Worm (Caenorhabditis elegans) whole organism, L2 larva: ENCODE results near the gene dmsr-7.

ENCODE experiments used
- C34F6.9 ChIP-seq: fragments of 150-350 bp; optimal IDR thresholded peaks from 2 replicates; lab custom pipeline; 2014; ENCODE audit warnings: missing biosample characterization, missing genetic modification characterization
- F13H6.1 ChIP-seq: sonication (generic microtip); optimal IDR thresholded peaks from 2 replicates; lab custom pipeline; 2016; ENCODE audit warnings: missing genetic modification characterization, missing compliant biosample characterization
- R02D3.7 ChIP-seq: fragments of 150-350 bp; optimal IDR thresholded peaks from 2 replicates; lab custom pipeline; 2014; ENCODE audit warnings: missing biosample characterization, missing genetic modification characterization
- Y55F3AM.14 ChIP-seq: fragments of 200-800 bp; sonication (Bioruptor generic); optimal IDR thresholded peaks from 2 replicates; lab custom pipeline; 2018; ENCODE audit warnings: mild to moderate bottlenecking, missing genetic modification characterization, missing compliant biosample characterization
- ZK546.5 ChIP-seq: sonication (generic microtip); optimal IDR thresholded peaks from 2 replicates; lab custom pipeline; 2017; ENCODE audit warnings: missing biosample characterization, missing genetic modification characterization
- alr-1 ChIP-seq: fragments of 150-350 bp; optimal IDR thresholded peaks from 2 replicates; lab custom pipeline; 2014; ENCODE audit warnings: missing biosample characterization, missing genetic modification characterization
- aly-2 ChIP-seq: fragments of 150-350 bp; optimal IDR thresholded peaks from 2 replicates; lab custom pipeline; 2014; ENCODE audit warnings: missing biosample characterization, missing genetic modification characterization
- ama-1 ChIP-seq: fragments of 150-350 bp; optimal IDR thresholded peaks from 2 replicates; lab custom pipeline; 2018; ENCODE audit warnings: inconsistent platforms
- ceh-16 ChIP-seq: fragments of 150-350 bp; optimal IDR thresholded peaks from 2 replicates; lab custom pipeline; 2014; ENCODE audit warnings: missing biosample characterization, missing genetic modification characterization
- ceh-82 ChIP-seq: fragments of 150-350 bp; optimal IDR thresholded peaks from 2 replicates; lab custom pipeline; 2014; ENCODE audit warnings: missing biosample characterization, missing genetic modification characterization
- crh-2 ChIP-seq: sonication (generic microtip); optimal IDR thresholded peaks from 2 replicates; lab custom pipeline; 2017; ENCODE audit warnings: missing biosample characterization, missing genetic modification characterization
- dmd-4 ChIP-seq: sonication (generic microtip); optimal IDR thresholded peaks from 2 replicates; lab custom pipeline; 2017; ENCODE audit warnings: missing biosample characterization, missing genetic modification characterization
- egl-27 ChIP-seq: sonication (generic microtip); optimal IDR thresholded peaks from 3 replicates; lab custom pipeline; 2017; ENCODE audit warnings: missing biosample characterization, missing genetic modification reagents, missing genetic modification characterization
- elt-1 ChIP-seq: fragments of 150-350 bp; optimal IDR thresholded peaks from 2 replicates; lab custom pipeline; 2014; ENCODE audit warnings: missing biosample characterization, missing genetic modification characterization
- elt-3 ChIP-seq: sonication (generic microtip); optimal IDR thresholded peaks from 2 replicates; lab custom pipeline; 2017; ENCODE audit warnings: missing biosample characterization, missing genetic modification characterization
- fos-1 ChIP-seq: fragments of 150-350 bp; optimal IDR thresholded peaks from 2 replicates; lab custom pipeline; 2014; ENCODE audit warnings: missing biosample characterization, missing genetic modification characterization
- gmeb-1 ChIP-seq: fragments of 150-350 bp; optimal IDR thresholded peaks from 2 replicates; lab custom pipeline; 2014; ENCODE audit warnings: missing biosample characterization, missing genetic modification characterization
- lin-11 ChIP-seq: fragments of 150-350 bp; sonication (generic microtip); optimal IDR thresholded peaks from 2 replicates; lab custom pipeline; 2014; ENCODE audit warnings: missing biosample characterization, missing genetic modification characterization, inconsistent platforms, mixed read lengths
- lin-13 ChIP-seq: fragments of 150-350 bp; optimal IDR thresholded peaks from 2 replicates; lab custom pipeline; 2014; ENCODE audit warnings: missing biosample characterization, missing genetic modification reagents, missing genetic modification characterization
- lin-39 ChIP-seq: fragments of 150-350 bp; optimal IDR thresholded peaks from 2 replicates; lab custom pipeline; 2014; ENCODE audit warnings: missing biosample characterization, missing genetic modification reagents, missing genetic modification characterization
- lsy-2 ChIP-seq, 2 experiments: fragments of 150-350 bp in 1 of 2; sonication (generic microtip) in 1 of 2; optimal IDR thresholded peaks; 2 replicates each; lab custom pipeline; 2014 to 2017; ENCODE audit warnings: missing biosample characterization in 2 of 2, missing genetic modification characterization in 2 of 2
- mab-5 ChIP-seq: fragments of 150-350 bp; optimal IDR thresholded peaks from 2 replicates; lab custom pipeline; 2014; ENCODE audit warnings: missing biosample characterization, missing genetic modification characterization
- nhr-10 ChIP-seq: sonication (generic microtip); optimal IDR thresholded peaks from 2 replicates; lab custom pipeline; 2017; ENCODE audit warnings: missing biosample characterization, missing genetic modification characterization
- nhr-12 ChIP-seq: fragments of 150-350 bp; optimal IDR thresholded peaks from 2 replicates; lab custom pipeline; 2014; ENCODE audit warnings: missing biosample characterization, missing genetic modification characterization
- nhr-129 ChIP-seq: fragments of 150-350 bp; optimal IDR thresholded peaks from 2 replicates; lab custom pipeline; 2014; ENCODE audit warnings: missing biosample characterization, missing genetic modification characterization
- nhr-21 ChIP-seq: fragments of 150-350 bp; optimal IDR thresholded peaks from 2 replicates; lab custom pipeline; 2014; ENCODE audit warnings: missing biosample characterization, missing genetic modification characterization
- nhr-23 ChIP-seq: fragments of 150-350 bp; optimal IDR thresholded peaks from 2 replicates; lab custom pipeline; 2014; ENCODE audit warnings: missing biosample characterization, missing genetic modification reagents, missing genetic modification characterization
- nhr-237 ChIP-seq: fragments of 150-350 bp; optimal IDR thresholded peaks from 2 replicates; lab custom pipeline; 2014; ENCODE audit warnings: missing biosample characterization, missing genetic modification characterization
- nhr-25 ChIP-seq: fragments of 150-350 bp; sonication (generic microtip); optimal IDR thresholded peaks from 3 replicates; lab custom pipeline; 2014; ENCODE audit warnings: missing biosample characterization, missing genetic modification characterization
- nhr-6 ChIP-seq: fragments of 150-350 bp; optimal IDR thresholded peaks from 2 replicates; lab custom pipeline; 2014; ENCODE audit warnings: missing biosample characterization, missing genetic modification characterization
- peb-1 ChIP-seq: fragments of 150-350 bp; optimal IDR thresholded peaks from 2 replicates; lab custom pipeline; 2014; ENCODE audit warnings: missing biosample characterization, missing genetic modification characterization
- sem-4 ChIP-seq: fragments of 150-350 bp; optimal IDR thresholded peaks from 2 replicates; lab custom pipeline; 2014; ENCODE audit warnings: missing biosample characterization, missing genetic modification reagents, missing genetic modification characterization
- skn-1 ChIP-seq: sonication (generic microtip); optimal IDR thresholded peaks from 2 replicates; lab custom pipeline; 2017; ENCODE audit warnings: missing biosample characterization, missing genetic modification characterization
- sma-3 ChIP-seq: sonication (generic microtip); optimal IDR thresholded peaks from 2 replicates; lab custom pipeline; 2016; ENCODE audit warnings: missing genetic modification reagents, missing genetic modification characterization, missing compliant biosample characterization
- sma-9 ChIP-seq, 2 experiments: fragments of 150-350 bp in 1 of 2; sonication (generic microtip) in 1 of 2; optimal IDR thresholded peaks; 2 replicates each; lab custom pipeline; 2014 to 2016; ENCODE audit warnings: missing genetic modification characterization in 2 of 2, mild to moderate bottlenecking in 1 of 2, missing biosample characterization in 1 of 2, missing compliant biosample characterization in 1 of 2, missing genetic modification reagents in 1 of 2, moderate library complexity in 1 of 2
- unc-39 ChIP-seq: fragments of 150-350 bp; optimal IDR thresholded peaks from 2 replicates; lab custom pipeline; 2014; ENCODE audit warnings: missing biosample characterization, missing genetic modification characterization
- unc-55 ChIP-seq: fragments of 150-350 bp; sonication (generic microtip); optimal IDR thresholded peaks from 3 replicates; lab custom pipeline; 2014; ENCODE audit warnings: missing biosample characterization, missing genetic modification reagents, missing genetic modification characterization
- unc-62 ChIP-seq: fragments of 150-350 bp; optimal IDR thresholded peaks from 2 replicates; lab custom pipeline; 2014; ENCODE audit warnings: missing biosample characterization, missing genetic modification reagents, missing genetic modification characterization
- zag-1 ChIP-seq: fragments of 150-350 bp; optimal IDR thresholded peaks from 2 replicates; lab custom pipeline; 2014; ENCODE audit warnings: missing biosample characterization, missing genetic modification characterization
- ztf-1 ChIP-seq: fragments of 200-800 bp; sonication (Bioruptor generic); conservative IDR thresholded peaks from 2 replicates; pipeline ENCODE4 v1.3.6; 2022; ENCODE audit warnings: missing genetic modification characterization, missing compliant biosample characterization
- ztf-11 ChIP-seq: sonication (generic microtip); optimal IDR thresholded peaks from 2 replicates; lab custom pipeline; 2017; ENCODE audit warnings: missing biosample characterization, missing genetic modification characterization
- ztf-4 ChIP-seq: fragments of 150-350 bp; optimal IDR thresholded peaks from 2 replicates; lab custom pipeline; 2014; ENCODE audit warnings: missing biosample characterization, missing genetic modification characterization

The dmsr-7 gene

DNA sequence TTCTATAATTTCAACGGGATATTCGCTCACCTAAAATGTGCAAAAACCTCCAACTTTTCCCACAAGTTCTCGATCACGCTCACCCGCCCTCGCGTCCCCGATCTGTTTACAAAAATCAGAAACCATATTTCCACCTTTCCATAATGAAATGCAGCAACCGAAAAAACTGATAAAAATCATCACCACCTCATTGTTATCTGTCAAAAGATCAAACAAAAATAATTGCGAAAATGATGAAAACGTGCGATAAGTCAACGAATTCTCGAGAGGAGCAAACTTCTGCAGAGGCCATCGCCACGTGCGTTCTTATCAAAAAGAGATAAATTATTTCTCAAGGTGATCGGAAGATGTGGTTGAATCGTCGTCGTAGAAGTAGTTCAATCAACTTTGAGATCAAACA, 19.9 kb downstream of the dmsr-7 start (continued):
- peak; percentile 90 for TF ChIP-seq nhr-23 (tag; lab: Kevin White, UChicago)
- TF ChIP-seq ztf-1 (GFP tag; lab: Robert Waterston, UW): no peak
- no peak for TF ChIP-seq mab-5 (tag; lab: Kevin White, UChicago)
- TF ChIP-seq nhr-12 (tag; lab: Kevin White, UChicago): no peak
- TF ChIP-seq lin-39 (tag; lab: Kevin White, UChicago): no peak
- no peak for TF ChIP-seq Y55F3AM.14 (GFP tag; lab: Kevin White, UChicago)
- TF ChIP-seq sem-4 (tag; lab: Kevin White, UChicago): no peak
- TF ChIP-seq C34F6.9 (tag; lab: Kevin White, UChicago): peak; percentile 0
- TF ChIP-seq fos-1 (tag; lab: Kevin White, UChicago): peak; percentile 97
- TF ChIP-seq, all 48 proteins: peak for 16

ce11 chrV:5426337-5426736, 21.2 kb downstream of the dmsr-7 start:
- TF ChIP-seq aly-2 (tag; lab: Kevin White, UChicago) (no peak), crh-2 (no peak), elt-1 (peak; percentile 86), nhr-23 (tag; lab: Kevin White, UChicago) (peak; percentile 65), ceh-16 (peak; percentile 72), nhr-25 (tag; lab: Kevin White, UChicago) (peak; percentile 28), sma-9 (GFP tag; optimal IDR thresholded peaks at IDR 0.05; lab: Kevin White, UChicago) (peak; percentile 67), sma-9 (tag; optimal IDR thresholded peaks at IDR 0.05; lab: Kevin White, UChicago) (no peak)
- TF ChIP-seq, all 48 proteins: peak for 5

ce11 chrV:5427860-5428259, 22.7 kb downstream of the dmsr-7 start, which contains the start of gene rhr-1:
TSS of gene rhr-1 (plus strand) at chrV:5428160.
- no peak for TF ChIP-seq ztf-4 (tag; lab: Kevin White, UChicago)
- no peak for TF ChIP-seq unc-62 (GFP tag; lab: Kevin White, UChicago)
- no peak for TF ChIP-seq fos-1 (tag; lab: Kevin White, UChicago)
- TF ChIP-seq elt-3: no peak
- TF ChIP-seq aly-2 (tag; lab: Kevin White, UChicago): no peak
- no peak for TF ChIP-seq alr-1
- no peak for TF ChIP-seq egl-27
- TF ChIP-seq elt-1: no peak
- no peak for TF ChIP-seq unc-39 (tag; lab: Kevin White, UChicago)
- no peak for TF ChIP-seq peb-1 (tag; lab: Kevin White, UChicago)
- TF ChIP-seq lsy-2 (tag; optimal IDR thresholded peaks at IDR 0.05; lab: Kevin White, UChicago): no peak
- no peak for TF ChIP-seq sma-9 (GFP tag; optimal IDR thresholded peaks at IDR 0.05; lab: Kevin White, UChicago)
- no peak for TF ChIP-seq sma-9 (tag; optimal IDR thresholded peaks at IDR 0.05; lab: Kevin White, UChicago)
- no peak for TF ChIP-seq F13H6.1
- TF ChIP-seq nhr-21: no peak
- no peak for TF ChIP-seq crh-2
- TF ChIP-seq unc-55 (GFP tag; lab: Kevin White, UChicago): no peak
- TF ChIP-seq ZK546.5 (tag; lab: Kevin White, UChicago): no peak
- no peak for TF ChIP-seq skn-1 (tag; lab: Kevin White, UChicago)
- no peak for TF ChIP-seq sem-4 (tag; lab: Kevin White, UChicago)

DNA sequence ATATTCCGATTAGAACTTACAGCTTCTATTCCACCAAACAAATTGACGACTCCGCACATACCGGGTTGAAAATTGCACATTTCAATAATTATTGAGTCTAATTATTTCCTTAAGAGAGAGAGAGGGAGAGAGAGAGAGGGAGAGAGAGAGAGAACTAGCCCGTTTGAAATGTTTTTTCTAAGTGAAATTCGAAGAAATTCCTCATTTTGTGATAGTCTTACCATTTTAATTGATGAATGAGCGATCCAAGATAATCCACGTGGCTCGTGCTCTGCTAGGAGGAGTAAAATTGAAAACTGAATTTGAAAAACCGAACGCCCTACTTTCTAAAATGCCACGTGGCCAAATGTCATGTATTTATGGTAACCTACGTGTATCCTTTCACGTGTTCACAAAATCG, 27.3 kb downstream of the dmsr-7 start, which contains the start of gene F08F3.8:
Gene F08F3.8 (minus strand): TSS at position 101 of the 400 bp plus-strand sequence.
- TF ChIP-seq lsy-2 (tag; optimal IDR thresholded peaks at IDR 0.05; lab: Kevin White, UChicago): no peak

ce11 chrV:5433020-5433419, 27.9 kb downstream of the dmsr-7 start, which contains the start of gene acl-6:
TSS of gene acl-6 (plus strand) at chrV:5433386.
- TF ChIP-seq C34F6.9 (tag; lab: Kevin White, UChicago): peak; percentile 75
- no peak for TF ChIP-seq ztf-11 (tag; lab: Kevin White, UChicago)
- peak; percentile 25 for TF ChIP-seq nhr-129 (tag; lab: Kevin White, UChicago)
- peak; percentile 37 for TF ChIP-seq lin-13 (GFP tag; lab: Kevin White, UChicago)
- TF ChIP-seq sma-3 (GFP tag; lab: Kevin White, UChicago): peak; percentile 54
- no peak for TF ChIP-seq ZK546.5 (tag; lab: Kevin White, UChicago)
- TF ChIP-seq crh-2: peak; percentile 75
- no peak for TF ChIP-seq zag-1
- no peak for TF ChIP-seq nhr-23 (tag; lab: Kevin White, UChicago)
- TF ChIP-seq ztf-4 (tag; lab: Kevin White, UChicago): no peak
- TF ChIP-seq gmeb-1: peak; percentile 91
- peak; percentile 94 for TF ChIP-seq fos-1 (tag; lab: Kevin White, UChicago)
- TF ChIP-seq elt-1: no peak
- no peak for TF ChIP-seq dmd-4 (tag; lab: Kevin White, UChicago)
- no peak for TF ChIP-seq nhr-21
- TF ChIP-seq nhr-6 (tag; lab: Kevin White, UChicago): no peak
- TF ChIP-seq ceh-82: no peak
- TF ChIP-seq skn-1 (tag; lab: Kevin White, UChicago): peak; percentile 64
- TF ChIP-seq nhr-12 (tag; lab: Kevin White, UChicago): no peak
- TF ChIP-seq ztf-1 (GFP tag; lab: Robert Waterston, UW): no peak
- peak in 1 of 2 experiments; percentile 70 for TF ChIP-seq lsy-2 (tag; optimal IDR thresholded peaks at IDR 0.05; lab: Kevin White, UChicago)
- TF ChIP-seq unc-39 (tag; lab: Kevin White, UChicago): no peak
- TF ChIP-seq elt-3: no peak
- no peak for TF ChIP-seq unc-62 (GFP tag; lab: Kevin White, UChicago)
- TF ChIP-seq sem-4 (tag; lab: Kevin White, UChicago): no peak
- TF ChIP-seq ama-1 (lab: Kevin White, UChicago): no peak
- no peak for TF ChIP-seq nhr-237 (tag; lab: Kevin White, UChicago)
- no peak for TF ChIP-seq R02D3.7 (tag; lab: Kevin White, UChicago)
- no peak for TF ChIP-seq F13H6.1
- no peak for TF ChIP-seq mab-5 (tag; lab: Kevin White, UChicago)
- peak; percentile 66 for TF ChIP-seq unc-55 (GFP tag; lab: Kevin White, UChicago)
- no peak for TF ChIP-seq lin-11 (tag; lab: Kevin White, UChicago)
- TF ChIP-seq nhr-10: no peak
- TF ChIP-seq egl-27: peak; percentile 37
